Worm (Caenorhabditis elegans) whole organism, midembryonic: ENCODE data around the gene gcy-33.

Source experiments
- cog-1 ChIP-seq: sonication (generic microtip); optimal IDR thresholded peaks from 2 replicates; lab custom pipeline; 2016; ENCODE audit warnings: missing genetic modification characterization, missing compliant biosample characterization
- flt-1 ChIP-seq: fragments of 200-800 bp; sonication (Bioruptor generic); IDR thresholded peaks from 2 replicates; pipeline ENCODE4 v1.3.6; 2022; ENCODE audit warnings: missing genetic modification characterization, missing compliant biosample characterization
- klf-2 ChIP-seq: fragments of 200-800 bp; sonication (Bioruptor generic); conservative IDR thresholded peaks from 2 replicates; pipeline ENCODE4 v1.3.6; 2022; ENCODE audit warnings: missing genetic modification reagents, missing genetic modification characterization, missing compliant biosample characterization
- ztf-23 ChIP-seq: fragments of 200-800 bp; sonication (Bioruptor generic); IDR thresholded peaks from 2 replicates; pipeline ENCODE4 v1.3.6; 2022; ENCODE audit warnings: missing genetic modification reagents, missing genetic modification characterization, missing compliant biosample characterization

ce11 chrV:12001747-12002456 lies at the start of gene gcy-33:
- TF ChIP-seq ztf-23 (GFP tag; lab: Robert Waterston, UW) (peak; percentile 97), cog-1 (peak; percentile 85), flt-1 (peak; percentile 98), klf-2 (peak; percentile 97)
